Worm (Caenorhabditis elegans) whole organism, mixed stage, embryonic: Measurements from ENCODE around the gene oac-41.

Experiments
- M03D4.4 ChIP-seq: sonication (generic microtip); optimal IDR thresholded peaks from 2 replicates; lab custom pipeline; 2017; ENCODE audit warnings: mild to moderate bottlenecking, missing genetic modification characterization, missing compliant biosample characterization
- bed-3 ChIP-seq: fragments of 200-800 bp; sonication (Bioruptor generic); optimal IDR thresholded peaks from 3 replicates; lab custom pipeline; 2018; ENCODE audit warnings: mild to moderate bottlenecking, missing genetic modification characterization, moderate library complexity, missing compliant biosample characterization
- blmp-1 ChIP-seq: fragments of 150-350 bp; optimal IDR thresholded peaks from 2 replicates; lab custom pipeline; 2014; ENCODE audit warnings: missing biosample characterization, missing genetic modification characterization
- ceh-39 ChIP-seq: fragments of 150-350 bp; optimal IDR thresholded peaks from 2 replicates; lab custom pipeline; 2014; ENCODE audit warnings: missing biosample characterization, missing genetic modification characterization
- ceh-43 ChIP-seq: fragments of 200-800 bp; sonication (Bioruptor generic); optimal IDR thresholded peaks from 2 replicates; lab custom pipeline; 2018; ENCODE audit warnings: mild to moderate bottlenecking, missing genetic modification characterization, moderate library complexity, missing compliant biosample characterization
- ceh-83 ChIP-seq: fragments of 200-800 bp; sonication (Bioruptor generic); optimal IDR thresholded peaks from 2 replicates; lab custom pipeline; 2018; ENCODE audit warnings: mild to moderate bottlenecking, missing genetic modification characterization, missing compliant biosample characterization
- ces-1 ChIP-seq: fragments of 150-350 bp; optimal IDR thresholded peaks from 2 replicates; lab custom pipeline; 2014; ENCODE audit warnings: missing biosample characterization, missing genetic modification reagents, missing genetic modification characterization
- cnd-1 ChIP-seq: fragments of 200-800 bp; sonication (Bioruptor generic); optimal IDR thresholded peaks from 2 replicates; lab custom pipeline; 2018; ENCODE audit warnings: mild to moderate bottlenecking, missing genetic modification characterization, missing compliant biosample characterization
- drap-1 ChIP-seq: fragments of 200-800 bp; sonication (Bioruptor generic); optimal IDR thresholded peaks from 3 replicates; lab custom pipeline; 2018; ENCODE audit warnings: mild to moderate bottlenecking, missing genetic modification characterization, missing compliant biosample characterization
- elt-1 ChIP-seq: sonication (generic microtip); optimal IDR thresholded peaks from 2 replicates; lab custom pipeline; 2017; ENCODE audit warnings: missing genetic modification characterization, mild to moderate bottlenecking, missing compliant biosample characterization, antibody characterized with exemption, moderate library complexity, borderline replicate concordance; ENCODE audit not compliant: insufficient read depth
- elt-3 ChIP-seq: fragments of 150-350 bp; optimal IDR thresholded peaks from 2 replicates; lab custom pipeline; 2014; ENCODE audit warnings: missing biosample characterization, missing genetic modification characterization
- flh-1 ChIP-seq: fragments of 200-800 bp; sonication (Bioruptor generic); optimal IDR thresholded peaks from 2 replicates; lab custom pipeline; 2018; ENCODE audit warnings: mild to moderate bottlenecking, missing genetic modification characterization, moderate library complexity, missing compliant biosample characterization
- ham-2 ChIP-seq: fragments of 200-800 bp; sonication (Bioruptor generic); optimal IDR thresholded peaks from 2 replicates; lab custom pipeline; 2018; ENCODE audit warnings: mild to moderate bottlenecking, missing genetic modification characterization, missing compliant biosample characterization
- hlh-1 ChIP-seq: fragments of 150-350 bp; optimal IDR thresholded peaks from 2 replicates; lab custom pipeline; 2014; ENCODE audit warnings: missing biosample characterization, missing genetic modification reagents, missing genetic modification characterization
- lin-13 ChIP-seq: fragments of 150-350 bp; optimal IDR thresholded peaks from 2 replicates; lab custom pipeline; 2014; ENCODE audit warnings: missing biosample characterization, missing genetic modification characterization
- lin-32 ChIP-seq: fragments of 200-800 bp; sonication (Bioruptor generic); optimal IDR thresholded peaks from 2 replicates; lab custom pipeline; 2018; ENCODE audit warnings: mild to moderate bottlenecking, missing genetic modification characterization, missing compliant biosample characterization
- lsy-2 ChIP-seq: fragments of 150-350 bp; optimal IDR thresholded peaks from 2 replicates; lab custom pipeline; 2014; ENCODE audit warnings: missing biosample characterization, missing genetic modification characterization
- mab-5 ChIP-seq: fragments of 150-350 bp; optimal IDR thresholded peaks from 2 replicates; lab custom pipeline; 2014; ENCODE audit warnings: missing biosample characterization, missing genetic modification characterization
- mep-1 ChIP-seq: fragments of 150-350 bp; optimal IDR thresholded peaks from 2 replicates; lab custom pipeline; 2017; ENCODE audit warnings: missing biosample characterization, missing genetic modification reagents, missing genetic modification characterization, inconsistent platforms
- mls-2 ChIP-seq: sonication (generic microtip); optimal IDR thresholded peaks from 2 replicates; lab custom pipeline; 2016; ENCODE audit warnings: mild to moderate bottlenecking, missing genetic modification characterization, moderate library complexity, missing compliant biosample characterization
- nhr-12 ChIP-seq: fragments of 150-350 bp; optimal IDR thresholded peaks from 2 replicates; lab custom pipeline; 2014; ENCODE audit warnings: missing biosample characterization, missing genetic modification characterization
- nhr-2 ChIP-seq: fragments of 150-350 bp; optimal IDR thresholded peaks from 2 replicates; lab custom pipeline; 2014; ENCODE audit warnings: missing biosample characterization, missing genetic modification characterization
- nhr-237 ChIP-seq: fragments of 150-350 bp; optimal IDR thresholded peaks from 2 replicates; lab custom pipeline; 2014; ENCODE audit warnings: missing biosample characterization, missing genetic modification characterization
- nhr-28 ChIP-seq: fragments of 150-350 bp; optimal IDR thresholded peaks from 2 replicates; lab custom pipeline; 2014; ENCODE audit warnings: missing biosample characterization, missing genetic modification characterization
- nhr-76 ChIP-seq: sonication (generic microtip); optimal IDR thresholded peaks from 2 replicates; lab custom pipeline; 2017; ENCODE audit warnings: missing biosample characterization, missing genetic modification characterization
- pha-4 ChIP-seq: fragments of 150-350 bp; optimal IDR thresholded peaks from 2 replicates; lab custom pipeline; 2018; ENCODE audit warnings: missing biosample characterization, missing genetic modification reagents, missing genetic modification characterization
- snpc-4 ChIP-seq: fragments of 150-350 bp; optimal IDR thresholded peaks from 2 replicates; lab custom pipeline; 2014; ENCODE audit warnings: missing biosample characterization, missing genetic modification characterization
- sptf-1 ChIP-seq: sonication (generic microtip); optimal IDR thresholded peaks from 2 replicates; lab custom pipeline; 2017; ENCODE audit warnings: mild to moderate bottlenecking, missing genetic modification characterization, moderate library complexity, missing compliant biosample characterization
- tbx-8 ChIP-seq: fragments of 200-800 bp; sonication (Bioruptor generic); optimal IDR thresholded peaks from 2 replicates; lab custom pipeline; 2018; ENCODE audit warnings: mild to moderate bottlenecking, missing genetic modification characterization, moderate library complexity, missing compliant biosample characterization
- unc-120 ChIP-seq: sonication (generic microtip); optimal IDR thresholded peaks from 2 replicates; lab custom pipeline; 2017; ENCODE audit warnings: missing genetic modification characterization, missing compliant biosample characterization; ENCODE audit not compliant: poor library complexity, severe bottlenecking
- unc-39 ChIP-seq: fragments of 150-350 bp; optimal IDR thresholded peaks from 2 replicates; lab custom pipeline; 2014; ENCODE audit warnings: missing biosample characterization, missing genetic modification characterization
- unc-62 ChIP-seq: fragments of 150-350 bp; optimal IDR thresholded peaks from 2 replicates; lab custom pipeline; 2014; ENCODE audit warnings: missing biosample characterization, missing genetic modification reagents, missing genetic modification characterization

Gene oac-41

DNA sequence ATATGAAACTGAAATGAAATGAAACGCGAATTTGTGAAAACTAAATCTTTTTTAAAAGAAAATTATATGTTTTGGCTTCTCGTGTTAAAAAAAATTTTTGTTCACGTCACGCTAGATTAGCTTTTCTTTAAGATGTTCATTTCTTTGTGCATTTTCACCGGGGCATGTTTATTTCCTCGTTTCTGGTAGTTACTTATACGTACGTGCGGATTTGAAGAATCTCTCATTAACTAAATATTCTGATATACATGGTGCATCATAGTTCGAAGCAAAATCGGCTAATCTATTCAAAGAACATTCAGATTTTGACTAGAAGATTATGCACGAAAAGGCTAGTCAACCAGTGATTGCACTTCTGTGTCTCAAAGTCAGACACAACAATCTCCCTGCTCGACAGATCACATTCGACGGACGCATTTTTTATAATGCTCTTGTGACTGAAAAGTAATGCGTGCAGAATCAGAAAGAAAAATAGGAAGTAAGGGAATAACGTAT is 25.6 kb upstream of the oac-41 start, which contains the start of gene C25E10.17:
Gene C25E10.17, minus strand, starts transcription at position 51 of the 495 bp plus-strand sequence.
- no peak for TF ChIP-seq mls-2
- TF ChIP-seq unc-120 (tag; lab: Kevin White, UChicago) = no peak
- TF ChIP-seq ceh-83 (GFP tag; lab: Kevin White, UChicago) = no peak
- TF ChIP-seq cnd-1 (tag; lab: Kevin White, UChicago) = no peak
- no peak for TF ChIP-seq ceh-39
- no peak for TF ChIP-seq elt-1 (tag; lab: Kevin White, UChicago)
- no peak for TF ChIP-seq nhr-2 (tag; lab: Kevin White, UChicago)
- no peak for TF ChIP-seq drap-1 (GFP tag; lab: Kevin White, UChicago)
- TF ChIP-seq flh-1 (GFP tag; lab: Kevin White, UChicago) = no peak
- TF ChIP-seq unc-39 = no peak
- no peak for TF ChIP-seq tbx-8 (GFP tag; lab: Kevin White, UChicago)
- no peak for TF ChIP-seq mab-5 (tag; lab: Kevin White, UChicago)

DNA sequence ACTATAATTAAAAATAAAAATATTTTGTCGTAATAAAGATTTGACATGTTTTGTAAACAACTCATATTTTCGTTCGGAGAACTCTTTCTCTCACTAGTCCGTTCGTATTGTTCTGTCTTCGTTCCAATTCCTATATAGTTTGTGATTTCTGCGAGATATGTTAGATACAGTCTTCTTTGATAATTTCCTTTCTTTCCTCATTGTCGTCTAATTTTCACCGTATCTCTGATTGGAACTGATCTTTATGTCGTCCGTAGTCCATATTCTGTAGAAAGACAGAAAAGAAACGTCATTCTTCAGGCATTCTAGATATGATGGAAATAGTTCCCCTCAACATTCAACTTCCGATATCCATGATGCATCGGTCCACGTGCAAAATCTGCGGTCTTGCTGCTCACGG is 22.9 kb upstream of the oac-41 start, which contains the start of gene nhr-30:
Gene nhr-30, plus strand, starts transcription at position 301 of the 400 bp plus-strand sequence.
- TF ChIP-seq sptf-1 (tag; lab: Kevin White, UChicago) (no peak), ceh-43 (GFP tag; lab: Kevin White, UChicago) (no peak), unc-39 (no peak), snpc-4 (tag; lab: Kevin White, UChicago) (no peak), ceh-83 (GFP tag; lab: Kevin White, UChicago) (no peak), mab-5 (tag; lab: Kevin White, UChicago) (no peak), unc-120 (tag; lab: Kevin White, UChicago) (no peak)

DNA sequence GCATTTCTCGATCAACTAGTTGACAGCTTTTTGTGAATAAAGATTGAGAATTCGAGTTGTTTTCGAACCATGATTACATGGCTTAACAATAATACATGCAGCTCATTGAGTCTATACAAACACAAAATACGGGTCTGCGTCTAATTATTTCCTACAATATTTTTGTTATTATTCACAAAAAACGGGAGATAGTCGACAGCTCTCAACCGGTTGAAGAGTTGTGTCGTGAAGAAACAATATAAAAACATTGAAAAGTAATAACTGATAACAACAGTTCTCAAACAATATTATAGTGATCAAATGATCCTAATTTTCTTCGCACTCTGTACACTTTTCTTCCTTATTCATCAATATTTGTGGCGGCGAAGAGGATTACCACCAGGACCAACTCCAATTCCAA is 19.1 kb upstream of the oac-41 start, which contains the start of gene cyp-33B1:
Gene cyp-33B1, plus strand, starts transcription at position 301 of the 400 bp plus-strand sequence.
- no peak for TF ChIP-seq ham-2
- no peak for TF ChIP-seq mab-5 (tag; lab: Kevin White, UChicago)
- TF ChIP-seq ceh-43 (GFP tag; lab: Kevin White, UChicago) = no peak
- no peak for TF ChIP-seq tbx-8 (GFP tag; lab: Kevin White, UChicago)
- TF ChIP-seq bed-3 = no peak
- no peak for TF ChIP-seq pha-4
- TF ChIP-seq flh-1 (GFP tag; lab: Kevin White, UChicago) = no peak
- no peak for TF ChIP-seq elt-1 (tag; lab: Kevin White, UChicago)
- no peak for TF ChIP-seq M03D4.4
- no peak for TF ChIP-seq ces-1 (GFP tag; lab: Kevin White, UChicago)
- no peak for TF ChIP-seq lin-32 (GFP tag; lab: Kevin White, UChicago)
- TF ChIP-seq nhr-12 (tag; lab: Kevin White, UChicago) = no peak
- no peak for TF ChIP-seq nhr-76 (tag; lab: Kevin White, UChicago)
- TF ChIP-seq sptf-1 (tag; lab: Kevin White, UChicago) = no peak
- no peak for TF ChIP-seq snpc-4 (tag; lab: Kevin White, UChicago)

DNA sequence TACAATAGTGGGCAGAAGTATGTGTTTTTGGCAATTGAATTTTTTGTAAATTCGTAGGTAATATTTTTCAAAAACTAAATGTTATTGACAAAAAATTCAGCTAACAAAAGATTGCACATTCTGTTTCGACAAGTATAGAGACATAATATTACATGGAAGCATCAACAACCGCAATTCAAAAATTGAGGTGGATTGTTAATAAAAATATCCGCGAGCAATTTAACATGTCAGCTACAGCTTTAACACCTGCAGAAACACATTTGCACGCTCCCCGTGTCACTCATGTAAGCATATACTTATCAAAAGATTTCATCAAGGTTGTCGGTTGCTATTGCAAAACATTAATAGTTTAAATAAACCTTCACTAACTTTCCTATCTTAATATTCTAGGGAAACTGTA is 13.7 kb upstream of the oac-41 start, which contains the start of gene srsx-34:
Gene srsx-34, plus strand, starts transcription at position 301 of the 400 bp plus-strand sequence.
- TF ChIP-seq mls-2 (no peak), unc-120 (tag; lab: Kevin White, UChicago) (no peak), ham-2 (no peak), cnd-1 (tag; lab: Kevin White, UChicago) (no peak), flh-1 (GFP tag; lab: Kevin White, UChicago) (no peak), hlh-1 (tag; lab: Kevin White, UChicago) (no peak), nhr-237 (tag; lab: Kevin White, UChicago) (no peak), mep-1 (no peak), mab-5 (tag; lab: Kevin White, UChicago) (no peak), ceh-43 (GFP tag; lab: Kevin White, UChicago) (no peak), lin-32 (GFP tag; lab: Kevin White, UChicago) (no peak), ceh-39 (no peak), lin-13 (no peak), snpc-4 (tag; lab: Kevin White, UChicago) (no peak), blmp-1 (tag; lab: Kevin White, UChicago) (no peak), nhr-28 (tag; lab: Kevin White, UChicago) (no peak)

DNA sequence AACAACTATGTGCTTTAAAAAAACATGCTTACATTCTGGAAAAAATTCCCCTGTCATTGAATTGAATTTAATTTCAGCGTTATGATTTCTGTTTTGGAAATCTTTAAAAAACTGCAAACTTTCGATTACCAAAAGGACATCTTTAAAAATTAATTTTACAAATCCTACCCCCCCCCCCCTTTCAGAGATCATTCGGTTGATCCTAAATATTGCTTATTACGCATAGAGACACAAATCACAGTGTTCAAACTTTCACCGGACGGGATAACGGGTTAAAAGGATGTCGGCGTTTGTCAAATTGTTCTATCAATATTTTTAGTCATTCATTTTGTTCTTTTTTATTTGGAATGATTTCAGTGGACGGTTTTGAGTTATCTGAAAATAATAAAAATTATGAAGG is 11.3 kb upstream of the oac-41 start, which contains the start of gene C25E10.4:
Gene C25E10.4, plus strand, starts transcription at position 301 of the 400 bp plus-strand sequence.
- no peak for TF ChIP-seq drap-1 (GFP tag; lab: Kevin White, UChicago)
- TF ChIP-seq elt-3 = no peak
- TF ChIP-seq ceh-83 (GFP tag; lab: Kevin White, UChicago) = no peak
- no peak for TF ChIP-seq cnd-1 (tag; lab: Kevin White, UChicago)
- TF ChIP-seq nhr-12 (tag; lab: Kevin White, UChicago) = no peak
- TF ChIP-seq elt-1 (tag; lab: Kevin White, UChicago) = no peak
- no peak for TF ChIP-seq lin-32 (GFP tag; lab: Kevin White, UChicago)
- no peak for TF ChIP-seq ces-1 (GFP tag; lab: Kevin White, UChicago)
- no peak for TF ChIP-seq unc-120 (tag; lab: Kevin White, UChicago)
- no peak for TF ChIP-seq lsy-2
- TF ChIP-seq M03D4.4 = no peak
- TF ChIP-seq hlh-1 (tag; lab: Kevin White, UChicago) = no peak
- TF ChIP-seq lin-13 = no peak
- no peak for TF ChIP-seq tbx-8 (GFP tag; lab: Kevin White, UChicago)
- TF ChIP-seq unc-62 (GFP tag; lab: Kevin White, UChicago) = no peak
